Worm (Caenorhabditis elegans) whole organism, L4 larva: ENCODE data around the gene mig-14.

Experiments
- aha-1 ChIP-seq: fragments of 150-350 bp; peaks from one replicate; lab custom pipeline; 2014; ENCODE audit warnings: missing biosample characterization, missing genetic modification characterization
- aly-2 ChIP-seq: sonication (generic microtip); optimal IDR thresholded peaks from 2 replicates; lab custom pipeline; 2018; ENCODE audit warnings: missing biosample characterization, missing genetic modification characterization
- ceh-62 ChIP-seq: sonication (generic microtip); optimal IDR thresholded peaks from 2 replicates; lab custom pipeline; 2017; ENCODE audit warnings: missing biosample characterization, missing genetic modification characterization
- cey-2 ChIP-seq: sonication (generic microtip); optimal IDR thresholded peaks from 3 replicates; lab custom pipeline; 2017; ENCODE audit warnings: missing genetic modification characterization, mild to moderate bottlenecking, missing compliant biosample characterization, antibody characterized with exemption, borderline replicate concordance; ENCODE audit not compliant: insufficient read depth
- egl-43 ChIP-seq: fragments of 200-800 bp; sonication (Bioruptor generic); IDR thresholded peaks from 2 replicates; pipeline ENCODE4 v1.3.6; 2022; ENCODE audit warnings: missing genetic modification reagents, missing genetic modification characterization, missing compliant biosample characterization
- hif-1 ChIP-seq, 2 experiments: sonication (generic microtip); optimal IDR thresholded peaks; 2 replicates each; lab custom pipeline; 2016 to 2017; ENCODE audit warnings: missing compliant biosample characterization in 2 of 2, missing genetic modification characterization in 2 of 2, missing genetic modification reagents in 2 of 2, missing genotype in 2 of 2, mild to moderate bottlenecking in 1 of 2
- lin-29 ChIP-seq: fragments of 200-800 bp; sonication (Bioruptor generic); IDR thresholded peaks from 2 replicates; pipeline ENCODE4 v1.3.6; 2022; ENCODE audit warnings: missing genetic modification reagents, missing genetic modification characterization, missing compliant biosample characterization
- lir-3 ChIP-seq: sonication (generic microtip); optimal IDR thresholded peaks from 2 replicates; lab custom pipeline; 2016; ENCODE audit warnings: mild to moderate bottlenecking, missing genetic modification characterization, missing compliant biosample characterization
- lsy-2 ChIP-seq, 2 experiments: fragments of 150-350 bp in 1 of 2; sonication (generic microtip) in 1 of 2; optimal IDR thresholded peaks; 2 replicates each; lab custom pipeline; 2014 to 2017; ENCODE audit warnings: missing biosample characterization in 2 of 2, missing genetic modification characterization in 2 of 2
- mdt-29 ChIP-seq: fragments of 200-800 bp; sonication (Bioruptor generic); IDR thresholded peaks from 2 replicates; pipeline ENCODE4 v1.3.6; 2022; ENCODE audit warnings: missing genetic modification reagents, missing genetic modification characterization, missing compliant biosample characterization
- mxl-3 ChIP-seq: fragments of 200-800 bp; sonication (Bioruptor generic); optimal IDR thresholded peaks from 2 replicates; lab custom pipeline; 2018; ENCODE audit warnings: mild to moderate bottlenecking, missing genetic modification characterization, missing compliant biosample characterization
- nhr-102 ChIP-seq: sonication (generic microtip); optimal IDR thresholded peaks from 2 replicates; lab custom pipeline; 2016; ENCODE audit warnings: mild to moderate bottlenecking, missing genetic modification characterization, moderate library complexity, missing compliant biosample characterization
- pqm-1 ChIP-seq: sonication (generic microtip); optimal IDR thresholded peaks from 2 replicates; lab custom pipeline; 2017; ENCODE audit warnings: missing biosample characterization, missing genetic modification characterization
- sdz-12 ChIP-seq: fragments of 200-800 bp; sonication (Bioruptor generic); optimal IDR thresholded peaks from 2 replicates; lab custom pipeline; 2018; ENCODE audit warnings: mild to moderate bottlenecking, missing genetic modification characterization, missing compliant biosample characterization
- set-16 ChIP-seq: fragments of 200-800 bp; sonication (Bioruptor generic); IDR thresholded peaks from 2 replicates; pipeline ENCODE4 v1.3.6; 2022; ENCODE audit warnings: missing genetic modification reagents, missing genetic modification characterization, missing compliant biosample characterization
- snpc-1.2 ChIP-seq: fragments of 200-800 bp; sonication (Bioruptor generic); IDR thresholded peaks from 2 replicates; pipeline ENCODE4 v1.3.6; 2022; ENCODE audit warnings: missing genetic modification reagents, missing genetic modification characterization, missing compliant biosample characterization
- unc-62 ChIP-seq, 3 experiments: fragments of 150-350 bp in 1 of 3; sonication (generic microtip); optimal IDR thresholded peaks in 2 of 3; peaks in 1 of 3; 1 replicate in 1 of 3; 2 replicates in 2 of 3; lab custom pipeline; 2014 to 2017; ENCODE audit warnings: missing biosample characterization in 3 of 3, missing genetic modification characterization in 3 of 3, missing genetic modification reagents in 3 of 3, missing genotype in 1 of 3
- vab-7 ChIP-seq: fragments of 200-800 bp; sonication (Bioruptor generic); IDR thresholded peaks from 2 replicates; pipeline ENCODE4 v1.3.6; 2022; ENCODE audit warnings: missing genetic modification reagents, missing genetic modification characterization, missing compliant biosample characterization
- zfp-2 ChIP-seq: sonication (generic microtip); optimal IDR thresholded peaks from 2 replicates; lab custom pipeline; 2016; ENCODE audit warnings: mild to moderate bottlenecking, missing genetic modification characterization, missing compliant biosample characterization

Gene mig-14

ce11 chrII:13795160-13795559, 53.6 kb downstream of the mig-14 start:
- no peak for TF ChIP-seq lir-3
- TF ChIP-seq zfp-2 (tag; lab: Kevin White, UChicago): no peak
- peak; percentile 28 for TF ChIP-seq aha-1 (tag; lab: Kevin White, UChicago)
- TF ChIP-seq lin-29 (GFP tag; lab: Robert Waterston, UW): no peak
- TF ChIP-seq cey-2: no peak
- TF ChIP-seq set-16: peak; percentile 70
- TF ChIP-seq mdt-29 (GFP tag; lab: Robert Waterston, UW): no peak
- no peak for TF ChIP-seq unc-62 (GFP tag; optimal IDR thresholded peaks at IDR 0.05 in 1 of 2; lab: Kevin White, UChicago)
- no peak for TF ChIP-seq unc-62 (tag; optimal IDR thresholded peaks at IDR 0.05; lab: Kevin White, UChicago)

ce11 chrII:13796312-13796711, 54.8 kb downstream of the mig-14 start:
- TF ChIP-seq egl-43 (GFP tag; lab: Robert Waterston, UW) (no peak), vab-7 (no peak), mxl-3 (GFP tag; lab: Kevin White, UChicago) (no peak), nhr-102 (tag; lab: Kevin White, UChicago) (no peak), hif-1 (tag; optimal IDR thresholded peaks at IDR 0.05; lab: Kevin White, UChicago) (no peak), aly-2 (tag; lab: Kevin White, UChicago) (no peak), pqm-1 (tag; lab: Kevin White, UChicago) (no peak), snpc-1.2 (GFP tag; lab: Robert Waterston, UW) (no peak), ceh-62 (no peak), lsy-2 (tag; optimal IDR thresholded peaks at IDR 0.05; lab: Kevin White, UChicago) (no peak), sdz-12 (no peak)
